Worm (Caenorhabditis elegans) whole organism, early embryonic: Measurements from ENCODE around the gene mrps-18B.
A peak's percentile ranks its signal among the peaks of the same experiment; 100 is the strongest.

Experiments used
- B0310.2 ChIP-seq: sonication (generic microtip); optimal IDR thresholded peaks from 2 replicates; lab custom pipeline; 2016; ENCODE audit warnings: mild to moderate bottlenecking, missing genetic modification characterization, missing compliant biosample characterization
- F13C5.2 ChIP-seq: sonication (generic microtip); optimal IDR thresholded peaks from 2 replicates; lab custom pipeline; 2017; ENCODE audit warnings: mild to moderate bottlenecking, missing genetic modification characterization, inconsistent platforms, missing compliant biosample characterization
- aly-1 ChIP-seq: sonication (generic microtip); optimal IDR thresholded peaks from 2 replicates; lab custom pipeline; 2016; ENCODE audit warnings: missing genetic modification characterization, missing compliant biosample characterization
- ama-1 ChIP-seq: fragments of 150-350 bp; optimal IDR thresholded peaks from 2 replicates; lab custom pipeline; 2014
- ceh-13 ChIP-seq: fragments of 200-800 bp; sonication (Bioruptor generic); optimal IDR thresholded peaks from 2 replicates; lab custom pipeline; 2018; ENCODE audit warnings: mild to moderate bottlenecking, missing genetic modification characterization, missing compliant biosample characterization
- ceh-36 ChIP-seq: sonication (generic microtip); optimal IDR thresholded peaks from 2 replicates; lab custom pipeline; 2016; ENCODE audit warnings: missing genetic modification characterization, inconsistent platforms, missing compliant biosample characterization
- ets-7 ChIP-seq: sonication (generic microtip); optimal IDR thresholded peaks from 2 replicates; lab custom pipeline; 2016; ENCODE audit warnings: missing genotype, missing genetic modification characterization, missing compliant biosample characterization
- flt-1 ChIP-seq: fragments of 200-800 bp; sonication (Bioruptor generic); IDR thresholded peaks from 2 replicates; pipeline ENCODE4 v1.3.6; 2022; ENCODE audit warnings: missing genetic modification characterization, missing compliant biosample characterization
- hmbx-1 ChIP-seq: sonication (generic microtip); optimal IDR thresholded peaks from 2 replicates; lab custom pipeline; 2016; ENCODE audit warnings: mild to moderate bottlenecking, missing genetic modification characterization, missing compliant biosample characterization
- hmg-4 ChIP-seq: fragments of 200-800 bp; sonication (Bioruptor generic); optimal IDR thresholded peaks from 2 replicates; lab custom pipeline; 2018; ENCODE audit warnings: mild to moderate bottlenecking, missing genetic modification characterization, missing compliant biosample characterization
- hnd-1 ChIP-seq: sonication (generic microtip); optimal IDR thresholded peaks from 2 replicates; lab custom pipeline; 2016; ENCODE audit warnings: missing genetic modification characterization, missing compliant biosample characterization
- pes-1 ChIP-seq: fragments of 200-800 bp; sonication (Bioruptor generic); IDR thresholded peaks from 2 replicates; pipeline ENCODE4 v1.3.6; 2022; ENCODE audit warnings: missing genetic modification reagents, missing genetic modification characterization, missing compliant biosample characterization
- scrt-1 ChIP-seq: fragments of 200-800 bp; sonication (Bioruptor generic); IDR thresholded peaks from 2 replicates; pipeline ENCODE4 v1.3.6; 2022; ENCODE audit warnings: missing genetic modification characterization, missing compliant biosample characterization
- sea-1 ChIP-seq: fragments of 200-800 bp; sonication (Bioruptor generic); conservative IDR thresholded peaks from 2 replicates; pipeline ENCODE4 v1.3.6; 2022; ENCODE audit warnings: missing genetic modification characterization, missing compliant biosample characterization
- tbx-11 ChIP-seq: fragments of 200-800 bp; sonication (Bioruptor generic); IDR thresholded peaks from 2 replicates; pipeline ENCODE4 v1.3.6; 2022; ENCODE audit warnings: missing genetic modification characterization, missing compliant biosample characterization
- tbx-37 ChIP-seq: fragments of 200-800 bp; sonication (Bioruptor generic); conservative IDR thresholded peaks from 2 replicates; pipeline ENCODE4 v1.3.6; 2022; ENCODE audit warnings: missing genetic modification reagents, missing genetic modification characterization, missing compliant biosample characterization
- tra-4 ChIP-seq: sonication (generic microtip); optimal IDR thresholded peaks from 2 replicates; lab custom pipeline; 2017; ENCODE audit warnings: missing genetic modification characterization, missing compliant biosample characterization

mrps-18B gene

DNA sequence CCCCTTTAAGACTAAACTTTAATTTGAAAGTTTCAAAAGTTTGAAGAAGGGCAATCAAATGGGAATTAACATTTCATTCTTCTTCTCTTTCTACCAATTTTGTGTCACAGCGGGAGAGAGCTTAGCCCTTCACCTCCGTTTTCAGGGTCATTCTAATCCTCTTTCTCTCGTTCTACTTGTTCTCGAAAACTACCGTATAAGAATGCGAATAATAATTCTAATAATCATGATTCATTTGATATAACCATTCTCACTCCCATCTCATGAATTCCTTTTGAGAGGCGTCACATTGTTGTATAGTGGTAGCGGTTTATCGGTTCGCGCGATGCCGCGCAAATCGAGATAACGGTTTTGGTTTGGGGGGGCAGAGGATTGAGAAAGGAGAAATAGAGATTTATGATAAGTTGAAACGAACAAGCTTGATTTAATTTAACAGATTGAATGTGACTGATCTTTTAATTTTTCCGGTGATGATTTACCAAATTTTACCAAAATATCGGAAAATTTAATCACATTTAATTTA, 3.8 kb downstream of the mrps-18B start:
- TF ChIP-seq hnd-1 (tag; lab: Kevin White, UChicago): no peak
- no peak for TF ChIP-seq hmg-4 (GFP tag; lab: Kevin White, UChicago)
- no peak for TF ChIP-seq tbx-37 (GFP tag; lab: Robert Waterston, UW)

DNA sequence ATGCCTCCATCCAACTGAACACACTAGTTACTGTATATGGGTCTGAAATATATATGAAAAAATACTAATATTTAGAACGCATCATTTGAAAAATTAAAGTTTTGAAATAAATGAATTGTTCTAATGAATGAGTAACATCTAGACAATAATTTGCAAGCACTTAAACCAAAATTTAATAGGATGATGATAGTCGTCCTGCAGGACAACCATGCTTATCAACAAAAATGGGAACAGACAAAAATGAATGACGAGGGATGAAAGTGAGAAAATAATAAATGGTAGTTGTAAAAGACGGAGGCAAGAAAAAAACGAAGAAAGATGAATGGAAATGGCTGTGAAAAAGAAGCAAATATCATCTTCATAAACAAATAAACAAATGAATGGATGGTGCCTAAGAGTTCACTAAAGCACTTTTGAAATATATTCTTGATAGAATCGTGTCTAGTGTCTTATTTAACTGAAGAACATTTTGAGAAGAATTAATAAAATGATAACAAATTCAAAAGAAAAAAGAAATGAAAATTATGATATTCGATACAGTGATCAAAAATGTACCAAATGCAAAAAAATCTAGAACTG, 5.8 kb downstream of the mrps-18B start, which contains the start of gene gldi-7:
Gene gldi-7 (minus strand): TSS at position 42 of the 579 bp plus-strand sequence.
- TF ChIP-seq ama-1 (lab: Kevin White, UChicago): no peak

DNA sequence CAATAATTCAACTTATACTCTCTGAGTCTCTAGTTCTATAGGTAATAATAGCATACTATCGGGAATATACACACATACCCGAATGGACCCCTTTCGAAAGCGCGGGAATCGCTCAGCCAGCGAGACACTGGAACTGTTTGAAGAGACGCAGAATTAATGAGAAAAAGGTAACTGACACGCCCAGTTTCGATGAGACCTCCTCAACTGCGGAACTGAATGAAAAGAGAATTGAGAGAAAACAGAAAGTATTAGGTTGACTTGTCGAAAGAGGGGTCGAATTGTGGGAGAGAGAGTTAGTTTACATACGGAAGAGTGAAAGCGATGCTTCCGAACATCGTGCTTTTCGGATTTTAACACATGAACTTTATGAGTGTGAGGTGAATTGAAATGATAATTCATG, 6.5 kb downstream of the mrps-18B start:
- TF ChIP-seq aly-1 (tag; lab: Kevin White, UChicago) (no peak), scrt-1 (GFP tag; lab: Robert Waterston, UW) (no peak), sea-1 (GFP tag; lab: Robert Waterston, UW) (no peak)

DNA sequence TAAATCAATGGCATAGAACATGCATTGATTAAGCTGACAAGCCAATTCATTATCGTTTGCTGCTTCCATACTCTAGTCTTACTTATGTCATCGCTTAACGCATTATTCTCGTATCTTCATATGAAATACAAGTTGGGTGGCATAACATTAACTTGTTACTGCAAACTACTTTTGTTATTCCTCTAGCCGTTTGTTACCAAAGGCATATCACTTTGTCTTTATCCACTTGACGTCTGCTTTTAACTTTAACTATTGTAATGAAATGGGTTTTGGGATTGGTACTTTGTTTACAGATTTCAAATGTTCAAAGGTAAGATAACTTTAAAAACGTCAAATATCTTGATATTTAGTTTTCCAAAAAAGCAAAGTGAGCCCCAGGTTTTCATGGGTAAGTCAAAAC, 10.6 kb downstream of the mrps-18B start, which contains the start of gene W01C9.2:
Gene W01C9.2 (plus strand): TSS at position 301 of the 400 bp plus-strand sequence.
- TF ChIP-seq ceh-36 (tag; lab: Kevin White, UChicago) (no peak), scrt-1 (GFP tag; lab: Robert Waterston, UW) (no peak), tbx-37 (GFP tag; lab: Robert Waterston, UW) (no peak), hmbx-1 (tag; lab: Kevin White, UChicago) (no peak), tra-4 (tag; lab: Kevin White, UChicago) (no peak), aly-1 (tag; lab: Kevin White, UChicago) (no peak), ama-1 (lab: Kevin White, UChicago) (no peak), hnd-1 (tag; lab: Kevin White, UChicago) (no peak), pes-1 (no peak), hmg-4 (GFP tag; lab: Kevin White, UChicago) (no peak), tbx-11 (GFP tag; lab: Robert Waterston, UW) (no peak), F13C5.2 (tag; lab: Kevin White, UChicago) (no peak), ets-7 (tag; lab: Kevin White, UChicago) (no peak), ceh-13 (GFP tag; lab: Kevin White, UChicago) (no peak), flt-1 (GFP tag; lab: Robert Waterston, UW) (no peak), B0310.2 (tag; lab: Kevin White, UChicago) (no peak)

DNA sequence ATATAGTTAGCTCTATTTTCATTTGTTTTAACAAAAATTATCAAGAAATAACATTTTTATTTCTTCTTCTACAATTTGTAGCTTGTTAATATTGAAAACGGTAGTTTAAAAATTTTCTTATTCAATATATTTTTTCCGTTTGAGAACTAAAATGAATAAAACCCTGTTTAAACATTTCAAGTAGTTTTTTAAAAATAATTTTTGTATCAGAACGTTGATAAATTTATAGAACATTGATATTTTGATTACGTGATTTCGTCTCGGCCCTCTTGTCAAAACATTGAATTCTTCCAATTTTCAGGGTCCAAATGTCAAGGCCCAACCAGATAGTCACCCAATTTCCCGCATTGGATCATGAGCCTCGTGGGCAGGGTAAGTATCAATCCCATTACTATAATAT, 14.9 kb downstream of the mrps-18B start, which contains the start of gene pqn-73:
Gene pqn-73 (plus strand): TSS at position 301 of the 400 bp plus-strand sequence.
- TF ChIP-seq ceh-13 (GFP tag; lab: Kevin White, UChicago) (no peak), hmbx-1 (tag; lab: Kevin White, UChicago) (no peak), pes-1 (no peak), ceh-36 (tag; lab: Kevin White, UChicago) (no peak), hmg-4 (GFP tag; lab: Kevin White, UChicago) (no peak), hnd-1 (tag; lab: Kevin White, UChicago) (no peak), tbx-11 (GFP tag; lab: Robert Waterston, UW) (no peak), tbx-37 (GFP tag; lab: Robert Waterston, UW) (no peak)

DNA sequence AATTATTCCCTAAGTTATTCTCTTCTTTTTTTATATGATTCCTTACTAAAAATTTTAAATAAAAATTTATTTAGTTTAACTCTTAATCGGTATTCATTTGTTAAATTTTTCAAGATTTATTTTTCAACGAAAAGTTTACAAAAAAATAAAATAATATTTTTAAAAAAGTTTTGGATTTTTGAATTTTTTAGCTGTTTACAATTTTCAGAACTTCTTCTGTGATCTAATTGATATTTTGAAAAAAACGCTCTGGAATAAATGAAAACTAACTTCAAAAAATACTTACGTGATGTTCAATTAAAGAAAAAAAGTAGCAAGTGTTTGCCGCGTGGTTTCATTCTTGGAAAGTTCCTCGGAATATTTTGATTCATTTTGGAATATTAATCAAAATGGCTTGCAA, 19.8 kb downstream of the mrps-18B start, which contains the start of gene decr-1.2:
Gene decr-1.2 (plus strand): TSS at position 301 of the 400 bp plus-strand sequence.
- TF ChIP-seq ceh-36 (tag; lab: Kevin White, UChicago) (no peak), ceh-13 (GFP tag; lab: Kevin White, UChicago) (no peak), hnd-1 (tag; lab: Kevin White, UChicago) (no peak), tbx-11 (GFP tag; lab: Robert Waterston, UW) (no peak), tra-4 (tag; lab: Kevin White, UChicago) (no peak), ets-7 (tag; lab: Kevin White, UChicago) (no peak)

DNA sequence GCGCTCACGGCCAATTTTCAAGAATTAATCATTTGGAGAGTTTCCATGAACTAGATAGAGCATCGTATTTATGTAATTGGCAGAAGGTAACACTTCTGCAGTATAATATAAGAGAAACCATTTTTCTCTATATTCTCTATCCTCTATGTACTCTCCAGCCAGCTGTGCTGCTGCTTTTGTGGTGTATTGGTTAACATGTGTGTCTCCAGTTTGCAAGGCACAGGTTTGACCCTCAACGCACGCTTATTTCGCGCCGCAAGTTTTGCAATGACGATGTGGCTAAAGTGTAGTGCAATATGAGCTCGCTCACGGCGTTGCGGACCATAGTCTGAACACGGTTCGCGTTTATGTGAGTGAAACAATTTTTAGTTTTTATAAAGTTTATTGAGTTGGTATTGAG, 21.5 kb downstream of the mrps-18B start:
- peak; percentile 92 for TF ChIP-seq flt-1 (GFP tag; lab: Robert Waterston, UW)
- peak; percentile 84 for TF ChIP-seq aly-1 (tag; lab: Kevin White, UChicago)
- peak; percentile 70 for TF ChIP-seq tra-4 (tag; lab: Kevin White, UChicago)
- TF ChIP-seq B0310.2 (tag; lab: Kevin White, UChicago): peak; percentile 81
- peak; percentile 90 for TF ChIP-seq ceh-36 (tag; lab: Kevin White, UChicago)
- peak; percentile 82 for TF ChIP-seq tbx-37 (GFP tag; lab: Robert Waterston, UW)
- TF ChIP-seq scrt-1 (GFP tag; lab: Robert Waterston, UW): peak; percentile 92
- peak; percentile 90 for TF ChIP-seq pes-1
- peak; percentile 86 for TF ChIP-seq F13C5.2 (tag; lab: Kevin White, UChicago)
- TF ChIP-seq sea-1 (GFP tag; lab: Robert Waterston, UW): peak; percentile 85
- peak; percentile 74 for TF ChIP-seq hnd-1 (tag; lab: Kevin White, UChicago)
- peak; percentile 76 for TF ChIP-seq ceh-13 (GFP tag; lab: Kevin White, UChicago)
- no peak for TF ChIP-seq ama-1 (lab: Kevin White, UChicago)
- peak; percentile 77 for TF ChIP-seq hmbx-1 (tag; lab: Kevin White, UChicago)
- TF ChIP-seq ets-7 (tag; lab: Kevin White, UChicago): peak; percentile 74
- TF ChIP-seq hmg-4 (GFP tag; lab: Kevin White, UChicago): peak; percentile 93
- TF ChIP-seq tbx-11 (GFP tag; lab: Robert Waterston, UW): peak; percentile 91
